Worm (Caenorhabditis elegans) whole organism, L2 larva: ENCODE data around the gene W02A2.9.

ENCODE experiments used
- C34F6.9 ChIP-seq: fragments of 150-350 bp; optimal IDR thresholded peaks from 2 replicates; lab custom pipeline; 2014; ENCODE audit warnings: missing biosample characterization, missing genetic modification characterization
- F13H6.1 ChIP-seq: sonication (generic microtip); optimal IDR thresholded peaks from 2 replicates; lab custom pipeline; 2016; ENCODE audit warnings: missing genetic modification characterization, missing compliant biosample characterization
- R02D3.7 ChIP-seq: fragments of 150-350 bp; optimal IDR thresholded peaks from 2 replicates; lab custom pipeline; 2014; ENCODE audit warnings: missing biosample characterization, missing genetic modification characterization
- Y55F3AM.14 ChIP-seq: fragments of 200-800 bp; sonication (Bioruptor generic); optimal IDR thresholded peaks from 2 replicates; lab custom pipeline; 2018; ENCODE audit warnings: mild to moderate bottlenecking, missing genetic modification characterization, missing compliant biosample characterization
- aly-2 ChIP-seq: fragments of 150-350 bp; optimal IDR thresholded peaks from 2 replicates; lab custom pipeline; 2014; ENCODE audit warnings: missing biosample characterization, missing genetic modification characterization
- blmp-1 ChIP-seq: sonication (generic microtip); optimal IDR thresholded peaks from 2 replicates; lab custom pipeline; 2017; ENCODE audit warnings: missing genetic modification characterization, mild to moderate bottlenecking, missing compliant biosample characterization, antibody characterized with exemption, moderate library complexity; ENCODE audit not compliant: insufficient read depth
- ceh-16 ChIP-seq: fragments of 150-350 bp; optimal IDR thresholded peaks from 2 replicates; lab custom pipeline; 2014; ENCODE audit warnings: missing biosample characterization, missing genetic modification characterization
- ceh-82 ChIP-seq: fragments of 150-350 bp; optimal IDR thresholded peaks from 2 replicates; lab custom pipeline; 2014; ENCODE audit warnings: missing biosample characterization, missing genetic modification characterization
- elt-3 ChIP-seq: sonication (generic microtip); optimal IDR thresholded peaks from 2 replicates; lab custom pipeline; 2017; ENCODE audit warnings: missing biosample characterization, missing genetic modification characterization
- fos-1 ChIP-seq: fragments of 150-350 bp; optimal IDR thresholded peaks from 2 replicates; lab custom pipeline; 2014; ENCODE audit warnings: missing biosample characterization, missing genetic modification characterization
- gmeb-1 ChIP-seq: fragments of 150-350 bp; optimal IDR thresholded peaks from 2 replicates; lab custom pipeline; 2014; ENCODE audit warnings: missing biosample characterization, missing genetic modification characterization
- lin-11 ChIP-seq: fragments of 150-350 bp; sonication (generic microtip); optimal IDR thresholded peaks from 2 replicates; lab custom pipeline; 2014; ENCODE audit warnings: missing biosample characterization, missing genetic modification characterization, inconsistent platforms, mixed read lengths
- lsy-2 ChIP-seq, 2 experiments: fragments of 150-350 bp in 1 of 2; sonication (generic microtip) in 1 of 2; optimal IDR thresholded peaks; 2 replicates each; lab custom pipeline; 2014 to 2017; ENCODE audit warnings: missing biosample characterization in 2 of 2, missing genetic modification characterization in 2 of 2
- mbf-1 ChIP-seq: sonication (generic microtip); optimal IDR thresholded peaks from 2 replicates; lab custom pipeline; 2017; ENCODE audit warnings: missing biosample characterization, missing genetic modification characterization
- mdl-1 ChIP-seq, 2 experiments: fragments of 150-350 bp in 1 of 2; sonication (generic microtip) in 1 of 2; optimal IDR thresholded peaks; 2 replicates each; lab custom pipeline; 2017; ENCODE audit warnings: missing biosample characterization in 2 of 2, missing genetic modification characterization in 2 of 2
- nhr-10 ChIP-seq: sonication (generic microtip); optimal IDR thresholded peaks from 2 replicates; lab custom pipeline; 2017; ENCODE audit warnings: missing biosample characterization, missing genetic modification characterization
- nhr-129 ChIP-seq: fragments of 150-350 bp; optimal IDR thresholded peaks from 2 replicates; lab custom pipeline; 2014; ENCODE audit warnings: missing biosample characterization, missing genetic modification characterization
- nhr-21 ChIP-seq: fragments of 150-350 bp; optimal IDR thresholded peaks from 2 replicates; lab custom pipeline; 2014; ENCODE audit warnings: missing biosample characterization, missing genetic modification characterization
- nhr-23 ChIP-seq: fragments of 150-350 bp; optimal IDR thresholded peaks from 2 replicates; lab custom pipeline; 2014; ENCODE audit warnings: missing biosample characterization, missing genetic modification reagents, missing genetic modification characterization
- nhr-237 ChIP-seq: fragments of 150-350 bp; optimal IDR thresholded peaks from 2 replicates; lab custom pipeline; 2014; ENCODE audit warnings: missing biosample characterization, missing genetic modification characterization
- nhr-25 ChIP-seq: fragments of 150-350 bp; sonication (generic microtip); optimal IDR thresholded peaks from 3 replicates; lab custom pipeline; 2014; ENCODE audit warnings: missing biosample characterization, missing genetic modification characterization
- nhr-6 ChIP-seq: fragments of 150-350 bp; optimal IDR thresholded peaks from 2 replicates; lab custom pipeline; 2014; ENCODE audit warnings: missing biosample characterization, missing genetic modification characterization
- sem-4 ChIP-seq: fragments of 150-350 bp; optimal IDR thresholded peaks from 2 replicates; lab custom pipeline; 2014; ENCODE audit warnings: missing biosample characterization, missing genetic modification reagents, missing genetic modification characterization
- sma-3 ChIP-seq: sonication (generic microtip); optimal IDR thresholded peaks from 2 replicates; lab custom pipeline; 2016; ENCODE audit warnings: missing genetic modification reagents, missing genetic modification characterization, missing compliant biosample characterization
- sma-9 ChIP-seq, 2 experiments: fragments of 150-350 bp in 1 of 2; sonication (generic microtip) in 1 of 2; optimal IDR thresholded peaks; 2 replicates each; lab custom pipeline; 2014 to 2016; ENCODE audit warnings: missing genetic modification characterization in 2 of 2, mild to moderate bottlenecking in 1 of 2, missing biosample characterization in 1 of 2, missing compliant biosample characterization in 1 of 2, missing genetic modification reagents in 1 of 2, moderate library complexity in 1 of 2
- snpc-4 ChIP-seq: fragments of 150-350 bp; optimal IDR thresholded peaks from 2 replicates; lab custom pipeline; 2014; ENCODE audit warnings: missing biosample characterization, missing genetic modification characterization
- unc-62 ChIP-seq: fragments of 150-350 bp; optimal IDR thresholded peaks from 2 replicates; lab custom pipeline; 2014; ENCODE audit warnings: missing biosample characterization, missing genetic modification reagents, missing genetic modification characterization
- ztf-1 ChIP-seq: fragments of 200-800 bp; sonication (Bioruptor generic); conservative IDR thresholded peaks from 2 replicates; pipeline ENCODE4 v1.3.6; 2022; ENCODE audit warnings: missing genetic modification characterization, missing compliant biosample characterization
- ztf-11 ChIP-seq: sonication (generic microtip); optimal IDR thresholded peaks from 2 replicates; lab custom pipeline; 2017; ENCODE audit warnings: missing biosample characterization, missing genetic modification characterization
- ztf-4 ChIP-seq: fragments of 150-350 bp; optimal IDR thresholded peaks from 2 replicates; lab custom pipeline; 2014; ENCODE audit warnings: missing biosample characterization, missing genetic modification characterization

W02A2.9 gene

DNA sequence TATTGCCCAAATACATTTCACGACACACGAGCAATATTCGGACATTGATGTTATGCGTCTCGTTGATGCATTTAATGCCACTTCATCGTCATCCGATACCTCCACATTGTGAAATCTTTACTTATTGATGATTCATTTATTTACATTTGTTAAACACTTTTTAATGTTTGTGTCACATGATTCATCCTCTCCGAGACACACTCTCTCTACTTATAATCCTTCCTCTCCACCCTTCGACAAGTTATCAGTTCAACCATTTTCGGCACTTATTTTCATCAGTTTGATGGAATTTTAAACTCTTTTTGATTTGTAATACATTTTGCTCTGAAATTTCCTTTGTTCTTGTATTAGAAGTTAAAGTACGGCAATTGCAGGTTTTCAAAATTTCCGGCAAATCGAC, 1.4 kb upstream of the W02A2.9 start:
- TF ChIP-seq ceh-16 (tag; lab: Kevin White, UChicago) (no peak), nhr-21 (tag; lab: Kevin White, UChicago) (no peak), fos-1 (tag; lab: Kevin White, UChicago) (peak; percentile 73), nhr-129 (tag; lab: Kevin White, UChicago) (peak; percentile 63), ztf-11 (tag; lab: Kevin White, UChicago) (no peak), gmeb-1 (tag; lab: Kevin White, UChicago) (peak; percentile 13), nhr-237 (tag; lab: Kevin White, UChicago) (no peak), ceh-82 (no peak), sma-9 (GFP tag; optimal IDR thresholded peaks at IDR 0.05; lab: Kevin White, UChicago) (peak; percentile 61), sma-9 (tag; optimal IDR thresholded peaks at IDR 0.05; lab: Kevin White, UChicago) (no peak), F13H6.1 (peak; percentile 9)

DNA sequence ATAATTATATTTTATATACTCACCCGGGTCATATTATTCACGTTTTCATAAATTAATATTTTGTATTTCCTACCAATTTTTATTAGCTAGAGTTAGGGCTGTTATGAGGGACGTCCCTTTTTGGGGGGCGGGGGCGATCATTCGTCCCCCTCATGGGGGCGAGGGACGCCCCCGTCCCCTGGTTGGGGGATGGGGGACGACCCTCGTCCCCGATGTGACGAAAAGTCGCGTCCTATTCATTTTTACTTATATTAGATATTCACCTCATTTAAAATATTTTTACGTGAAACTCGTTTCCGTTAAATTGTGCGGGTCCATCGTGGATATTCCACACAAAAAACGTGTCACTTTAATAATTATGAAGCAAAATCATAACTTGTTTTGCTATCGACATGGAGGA, 1.1 kb downstream of the W02A2.9 start, which contains the start of gene W02A2.12:
Gene W02A2.12 (minus strand): TSS at position 240 of the 400 bp plus-strand sequence.
- TF ChIP-seq nhr-23 (no peak), mdl-1 (tag; optimal IDR thresholded peaks at IDR 0.05; lab: Kevin White, UChicago) (no peak), Y55F3AM.14 (no peak), ztf-4 (tag; lab: Kevin White, UChicago) (no peak), sma-3 (GFP tag; lab: Kevin White, UChicago) (no peak), unc-62 (no peak), F13H6.1 (no peak)

DNA sequence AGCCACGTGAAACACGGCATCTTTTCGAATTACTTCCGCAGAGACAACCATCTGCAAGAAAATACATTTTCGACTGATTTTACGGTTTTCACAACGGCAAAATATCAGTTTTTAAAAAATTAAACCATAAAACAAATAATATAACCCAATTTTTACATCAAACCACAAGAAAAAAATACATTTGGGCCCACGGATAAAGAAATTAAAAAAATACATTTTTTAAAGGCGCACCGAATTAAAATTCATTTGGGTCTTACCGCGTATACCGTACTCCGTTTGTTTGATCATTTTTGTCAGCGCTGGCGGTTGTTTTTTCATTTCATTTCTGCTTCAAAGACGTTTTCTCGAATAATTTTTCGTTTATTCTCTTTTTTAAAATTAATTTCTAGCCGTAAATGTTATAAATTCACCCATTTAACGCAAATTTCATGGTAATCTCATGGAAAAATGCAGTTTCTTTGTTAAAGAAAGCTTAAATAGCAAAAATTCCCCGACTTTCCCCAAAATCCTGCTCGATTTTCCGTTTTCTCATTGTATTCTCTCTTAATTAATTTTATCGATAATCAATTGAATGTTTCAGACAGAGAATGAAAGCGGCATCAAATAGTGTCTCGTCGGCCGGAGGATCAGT, 5.8 kb downstream of the W02A2.9 start, which contains the start of the genes rec-8 and mex-5:
Gene rec-8 (minus strand): TSS at position 51 of the 631 bp plus-strand sequence.
Gene mex-5 (plus strand): TSS at position 581 of the 631 bp plus-strand sequence.
- no peak for TF ChIP-seq gmeb-1 (tag; lab: Kevin White, UChicago)

DNA sequence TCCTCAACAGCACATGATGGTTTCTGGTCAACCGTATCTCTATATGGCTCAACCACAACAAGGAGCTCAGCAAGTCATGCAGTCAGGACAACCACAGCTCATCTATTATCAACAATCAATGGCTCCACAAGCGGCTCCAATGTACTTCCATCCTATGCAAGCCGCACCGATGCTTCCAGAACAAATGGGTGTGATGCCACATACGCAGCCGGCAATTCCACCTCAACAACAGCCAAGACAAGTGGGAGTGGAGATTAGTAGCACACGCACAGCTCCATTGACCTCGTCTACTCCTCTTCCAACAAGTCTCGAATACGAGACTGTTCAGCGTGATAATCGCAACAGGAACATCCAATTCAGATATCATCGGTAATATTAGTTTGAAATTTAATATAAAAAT, 6.6 kb downstream of the W02A2.9 start:
- TF ChIP-seq mbf-1 (tag; lab: Kevin White, UChicago) (no peak), lsy-2 (tag; optimal IDR thresholded peaks at IDR 0.05; lab: Kevin White, UChicago) (no peak), nhr-10 (no peak), F13H6.1 (no peak)

DNA sequence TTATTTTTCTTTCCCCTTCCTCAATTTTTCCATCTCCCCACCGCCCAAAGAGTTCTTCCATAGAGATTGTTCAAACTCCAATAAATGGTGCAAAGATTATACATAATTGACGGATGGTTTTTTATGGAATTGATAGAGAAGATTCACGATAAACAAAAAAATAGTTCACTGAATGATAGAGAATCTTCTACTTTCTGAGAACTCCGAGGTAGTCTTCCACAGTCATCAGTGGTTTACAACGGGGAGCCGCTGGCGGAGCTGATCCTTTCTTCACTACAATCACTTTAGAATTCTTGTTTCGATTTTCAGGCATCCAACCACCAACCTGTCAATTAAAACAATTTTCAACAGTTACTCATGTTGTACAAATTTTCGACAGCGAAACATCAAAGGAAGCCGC, 8.5 kb downstream of the W02A2.9 start:
- TF ChIP-seq nhr-6 (tag; lab: Kevin White, UChicago) (no peak), snpc-4 (no peak), nhr-25 (tag; lab: Kevin White, UChicago) (no peak), F13H6.1 (no peak), elt-3 (tag; lab: Kevin White, UChicago) (no peak), ceh-16 (tag; lab: Kevin White, UChicago) (no peak)

DNA sequence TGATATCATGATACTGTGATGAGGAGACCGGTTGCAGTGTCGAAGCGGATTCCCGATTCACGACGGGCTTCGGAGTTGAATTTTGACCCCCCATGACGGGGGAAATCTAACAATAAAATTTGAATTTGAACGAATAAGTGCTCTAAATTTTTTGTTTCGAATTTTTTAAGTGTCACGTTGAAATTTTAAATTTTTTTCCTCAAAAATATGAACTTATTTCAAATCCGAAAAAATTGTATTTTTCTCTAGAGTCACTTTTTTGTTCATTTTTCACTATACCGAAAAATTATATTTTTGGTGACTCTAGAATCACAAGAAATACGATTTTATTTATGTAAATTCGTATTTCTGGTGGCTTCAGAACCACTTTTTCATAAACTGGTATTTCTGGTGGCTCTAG, 11.0 kb downstream of the W02A2.9 start, which contains the start of gene W02A2.8:
Gene W02A2.8 (minus strand): TSS at position 101 of the 400 bp plus-strand sequence.
- TF ChIP-seq aly-2 (no peak), R02D3.7 (no peak), nhr-237 (tag; lab: Kevin White, UChicago) (no peak), unc-62 (no peak), mdl-1 (tag; optimal IDR thresholded peaks at IDR 0.05; lab: Kevin White, UChicago) (no peak), ztf-1 (no peak), lin-11 (tag; lab: Kevin White, UChicago) (no peak), nhr-6 (tag; lab: Kevin White, UChicago) (no peak), snpc-4 (no peak), sem-4 (no peak), C34F6.9 (tag; lab: Kevin White, UChicago) (no peak), blmp-1 (tag; lab: Kevin White, UChicago) (no peak)

DNA sequence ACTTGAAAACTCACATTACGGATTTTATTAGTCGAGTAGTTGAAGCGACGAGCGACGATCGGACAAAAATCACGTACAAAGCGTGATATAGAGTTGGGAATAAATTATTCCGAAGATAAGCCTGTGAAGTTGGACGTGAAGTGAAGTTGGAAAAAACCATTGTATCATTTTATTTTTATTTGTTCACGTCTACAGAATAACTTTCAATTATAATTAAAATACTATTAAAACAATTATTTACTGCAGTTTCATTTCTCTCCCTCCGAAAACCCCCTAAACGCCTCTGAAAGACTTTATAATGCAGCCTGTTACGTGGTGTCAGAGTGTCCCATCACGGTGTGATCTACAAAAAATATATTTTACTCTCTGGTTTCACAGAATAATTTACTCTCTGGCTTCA, 12.7 kb downstream of the W02A2.9 start, which contains the start of gene Y62E10A.3:
Gene Y62E10A.3 (minus strand): TSS at position 101 of the 400 bp plus-strand sequence.
- TF ChIP-seq lsy-2 (tag; optimal IDR thresholded peaks at IDR 0.05; lab: Kevin White, UChicago) (no peak), ztf-11 (tag; lab: Kevin White, UChicago) (no peak)
